Fruit fly (Drosophila melanogaster) whole organism, embryonic: ENCODE measurements around the gene trv.

Source experiments
- Asciz ChIP-seq: fragments of 200-800 bp; sonication (Bioruptor generic); optimal IDR thresholded peaks from 2 replicates; lab custom pipeline; 2017; ENCODE audit warnings: missing biosample characterization, mild to moderate bottlenecking, missing genetic modification characterization, missing genetic modification reagents
- C15 ChIP-seq: fragments of 200-800 bp; sonication (Bioruptor generic); IDR thresholded peaks from 3 replicates; pipeline ENCODE4 v1.3.6; 2022; ENCODE audit warnings: missing biosample characterization, missing genetic modification characterization
- CG13287 ChIP-seq: fragments of 200-800 bp; sonication (Bioruptor generic); IDR thresholded peaks from 2 replicates; pipeline ENCODE4 v1.3.6; 2022; ENCODE audit warnings: missing biosample characterization, missing genetic modification characterization; ENCODE audit not compliant: partially characterized antibody
- CG15269 ChIP-seq: fragments of 200-800 bp; sonication (Bioruptor generic); optimal IDR thresholded peaks from 2 replicates; lab custom pipeline; 2018; ENCODE audit warnings: missing biosample characterization, mild to moderate bottlenecking, missing genetic modification characterization, moderate library complexity
- CG1603 ChIP-seq: fragments of 200-800 bp; sonication (Bioruptor generic); optimal IDR thresholded peaks from 2 replicates; lab custom pipeline; 2019; ENCODE audit warnings: missing biosample characterization, mild to moderate bottlenecking, missing genetic modification characterization, moderate library complexity
- CG17385 ChIP-seq: fragments of 200-800 bp; sonication (Bioruptor generic); optimal IDR thresholded peaks from 3 replicates; lab custom pipeline; 2018; ENCODE audit warnings: missing biosample characterization, mild to moderate bottlenecking, missing genetic modification characterization
- CG17829 ChIP-seq: fragments of 200-800 bp; optimal IDR thresholded peaks from 2 replicates; lab custom pipeline; 2019; ENCODE audit warnings: missing biosample characterization, mild to moderate bottlenecking, missing genetic modification characterization, moderate library complexity
- CG18476 ChIP-seq: fragments of 200-800 bp; sonication (Bioruptor generic); optimal IDR thresholded peaks from 2 replicates; lab custom pipeline; 2016; ENCODE audit warnings: missing biosample characterization, mild to moderate bottlenecking, missing genetic modification characterization
- CG2129 ChIP-seq: fragments of 200-800 bp; sonication (Bioruptor generic); IDR thresholded peaks from 2 replicates; pipeline ENCODE4 v1.3.6; 2022; ENCODE audit warnings: missing biosample characterization, missing genetic modification characterization; ENCODE audit not compliant: partially characterized antibody
- CG33213 ChIP-seq: fragments of 200-800 bp; sonication (Bioruptor generic); optimal IDR thresholded peaks from 3 replicates; lab custom pipeline; 2016; ENCODE audit warnings: missing biosample characterization, missing genetic modification characterization
- CG34224 ChIP-seq: fragments of 200-800 bp; sonication (Bioruptor generic); IDR thresholded peaks from 3 replicates; pipeline ENCODE4 v1.3.6; 2022; ENCODE audit warnings: missing biosample characterization, missing genetic modification characterization; ENCODE audit not compliant: partially characterized antibody
- CG34376 ChIP-seq: fragments of 200-800 bp; sonication (Bioruptor generic); optimal IDR thresholded peaks from 2 replicates; lab custom pipeline; 2018; ENCODE audit warnings: missing biosample characterization, mild to moderate bottlenecking, missing genetic modification characterization
- CG3838 ChIP-seq: fragments of 200-800 bp; sonication (Bioruptor generic); optimal IDR thresholded peaks from 3 replicates; lab custom pipeline; 2016; ENCODE audit warnings: missing biosample characterization, missing genetic modification characterization
- CG4617 ChIP-seq: fragments of 200-800 bp; sonication (Bioruptor generic); optimal IDR thresholded peaks from 3 replicates; lab custom pipeline; 2016; ENCODE audit warnings: missing biosample characterization, missing genetic modification characterization, borderline replicate concordance
- CG4730 ChIP-seq: fragments of 200-800 bp; sonication (Bioruptor generic); IDR thresholded peaks from 2 replicates; pipeline ENCODE4 v1.3.6; 2022; ENCODE audit warnings: missing biosample characterization, missing genetic modification characterization
- CG5180 ChIP-seq: fragments of 200-800 bp; sonication (Bioruptor generic); optimal IDR thresholded peaks from 3 replicates; lab custom pipeline; 2017; ENCODE audit warnings: missing biosample characterization, missing genetic modification characterization, mild to moderate bottlenecking, moderate library complexity, missing genetic modification reagents
- CG5245 ChIP-seq: fragments of 200-800 bp; sonication (Bioruptor generic); optimal IDR thresholded peaks from 3 replicates; lab custom pipeline; 2016; ENCODE audit warnings: missing biosample characterization, missing genetic modification characterization
- CG6654 ChIP-seq: fragments of 200-800 bp; sonication (Bioruptor generic); optimal IDR thresholded peaks from 2 replicates; lab custom pipeline; 2017; ENCODE audit warnings: missing biosample characterization, mild to moderate bottlenecking, missing genetic modification characterization
- CG6683 ChIP-seq: fragments of 200-800 bp; sonication (Bioruptor generic); optimal IDR thresholded peaks from 2 replicates; lab custom pipeline; 2017; ENCODE audit warnings: missing biosample characterization, mild to moderate bottlenecking, missing genetic modification characterization, missing genetic modification reagents
- CG7745 ChIP-seq: fragments of 200-800 bp; sonication (Bioruptor generic); optimal IDR thresholded peaks from 2 replicates; lab custom pipeline; 2018; ENCODE audit warnings: missing biosample characterization, mild to moderate bottlenecking, missing genetic modification characterization, moderate library complexity
- CG8388 ChIP-seq: fragments of 200-800 bp; sonication (Bioruptor generic); optimal IDR thresholded peaks from 2 replicates; lab custom pipeline; 2019; ENCODE audit warnings: missing biosample characterization, mild to moderate bottlenecking, missing genetic modification characterization, moderate library complexity
- Dip2 ChIP-seq: fragments of 200-800 bp; sonication (Bioruptor generic); IDR thresholded peaks from 2 replicates; pipeline ENCODE4 v1.3.6; 2022; ENCODE audit warnings: missing biosample characterization, missing genetic modification characterization
- Hr51 ChIP-seq, 2 experiments: fragments of 200-800 bp; sonication (Bioruptor generic); optimal IDR thresholded peaks; 2 replicates in 1 of 2; 3 replicates in 1 of 2; lab custom pipeline; 2016 to 2018; ENCODE audit warnings: missing biosample characterization in 2 of 2, missing genetic modification characterization in 2 of 2, mild to moderate bottlenecking in 1 of 2, moderate library complexity in 1 of 2
- Hr78 ChIP-seq, 2 experiments: fragments of 200-800 bp in 1 of 2; fragments of >200 bp in 1 of 2; sonication (Bioruptor generic) in 1 of 2; optimal IDR thresholded peaks; 2 replicates each; lab custom pipeline; 2017 to 2019; ENCODE audit warnings: missing biosample characterization in 2 of 2, missing genetic modification characterization in 2 of 2, mild to moderate bottlenecking in 1 of 2, moderate library complexity in 1 of 2
- Hsf ChIP-seq: fragments of 200-800 bp; sonication (Bioruptor generic); optimal IDR thresholded peaks from 3 replicates; lab custom pipeline; 2016; ENCODE audit warnings: missing biosample characterization, missing genetic modification characterization
- Jarid2 ChIP-seq: fragments of 200-800 bp; sonication (Bioruptor generic); optimal IDR thresholded peaks from 3 replicates; lab custom pipeline; 2017; ENCODE audit warnings: mild to moderate bottlenecking, missing biosample characterization, missing genetic modification reagents, missing genetic modification characterization
- Spps ChIP-seq: fragments of 200-800 bp; sonication (Bioruptor generic); optimal IDR thresholded peaks from 2 replicates; lab custom pipeline; 2018; ENCODE audit warnings: missing biosample characterization, mild to moderate bottlenecking, missing genetic modification characterization
- Xrp1 ChIP-seq: fragments of 200-800 bp; sonication (Bioruptor generic); IDR thresholded peaks from 2 replicates; pipeline ENCODE4 v1.3.6; 2022; ENCODE audit warnings: missing biosample characterization, missing genetic modification characterization
- ara ChIP-seq: fragments of 200-800 bp; sonication (Bioruptor generic); IDR thresholded peaks from 2 replicates; pipeline ENCODE4 v1.3.6; 2022; ENCODE audit warnings: missing biosample characterization, missing genetic modification characterization
- bbx ChIP-seq: fragments of 200-800 bp; sonication (Bioruptor generic); IDR thresholded peaks from 2 replicates; pipeline ENCODE4 v1.3.6; 2022; ENCODE audit warnings: missing biosample characterization, missing genetic modification characterization; ENCODE audit not compliant: partially characterized antibody
- bcd ChIP-seq: fragments of 200-800 bp; sonication (Bioruptor generic); optimal IDR thresholded peaks from 2 replicates; lab custom pipeline; 2017; ENCODE audit warnings: missing biosample characterization, mild to moderate bottlenecking, missing genetic modification characterization
- bsh ChIP-seq, 2 experiments: fragments of 200-800 bp; sonication (Bioruptor generic); optimal IDR thresholded peaks; 2 replicates each; lab custom pipeline; 2017 to 2018; ENCODE audit warnings: mild to moderate bottlenecking in 2 of 2, missing biosample characterization in 2 of 2, missing genetic modification characterization in 2 of 2, moderate library complexity in 1 of 2
- btn ChIP-seq: fragments of 200-800 bp; sonication (Bioruptor generic); optimal IDR thresholded peaks from 2 replicates; lab custom pipeline; 2016; ENCODE audit warnings: missing biosample characterization, missing genetic modification characterization
- da ChIP-seq: fragments of 200-800 bp; sonication (Bioruptor generic); optimal IDR thresholded peaks from 2 replicates; lab custom pipeline; 2016; ENCODE audit warnings: missing biosample characterization, missing genetic modification characterization
- emc ChIP-seq: fragments of 200-800 bp; sonication (Bioruptor generic); optimal IDR thresholded peaks from 2 replicates; lab custom pipeline; 2016; ENCODE audit warnings: missing biosample characterization, missing genetic modification characterization
- ham ChIP-seq: fragments of 200-800 bp; sonication (Bioruptor generic); IDR thresholded peaks from 2 replicates; pipeline ENCODE4 v1.3.6; 2022; ENCODE audit warnings: missing biosample characterization, missing genetic modification characterization
- hth ChIP-seq: fragments of >200 bp; optimal IDR thresholded peaks from 2 replicates; lab custom pipeline; 2017; ENCODE audit warnings: inconsistent platforms
- lab ChIP-seq: fragments of 200-800 bp; sonication (Bioruptor generic); optimal IDR thresholded peaks from 3 replicates; lab custom pipeline; 2017; ENCODE audit warnings: missing biosample characterization, missing genetic modification characterization, mild to moderate bottlenecking, moderate library complexity, missing genetic modification reagents
- lola ChIP-seq, 3 experiments: fragments of >200 bp in 2 of 3; fragments of 200-800 bp in 1 of 3; sonication (Bioruptor generic) in 1 of 3; optimal IDR thresholded peaks; 2 replicates each; lab custom pipeline; 2017 to 2019; ENCODE audit warnings: missing biosample characterization in 3 of 3, missing genetic modification characterization in 3 of 3, mild to moderate bottlenecking in 1 of 3, moderate library complexity in 1 of 3
- mam ChIP-seq: fragments of 200-800 bp; sonication (Bioruptor generic); optimal IDR thresholded peaks from 3 replicates; lab custom pipeline; 2016; ENCODE audit warnings: missing biosample characterization, missing genetic modification characterization
- mirr ChIP-seq: fragments of 200-800 bp; sonication (Bioruptor generic); optimal IDR thresholded peaks from 3 replicates; lab custom pipeline; 2018; ENCODE audit warnings: missing biosample characterization, mild to moderate bottlenecking, missing genetic modification characterization
- pfk ChIP-seq: fragments of 200-800 bp; sonication (Bioruptor generic); optimal IDR thresholded peaks from 2 replicates; lab custom pipeline; 2018; ENCODE audit warnings: missing biosample characterization, mild to moderate bottlenecking, missing genetic modification characterization, moderate library complexity
- pros ChIP-seq: fragments of 200-800 bp; sonication (Bioruptor generic); optimal IDR thresholded peaks from 3 replicates; lab custom pipeline; 2019; ENCODE audit warnings: missing biosample characterization, mild to moderate bottlenecking, missing genetic modification characterization, moderate library complexity
- run ChIP-seq: fragments of 200-800 bp; sonication (Bioruptor generic); optimal IDR thresholded peaks from 3 replicates; lab custom pipeline; 2018; ENCODE audit warnings: missing biosample characterization, mild to moderate bottlenecking, missing genetic modification characterization
- sc ChIP-seq, 3 experiments: fragments of >200 bp in 2 of 3; fragments of 200-800 bp in 1 of 3; sonication (Bioruptor generic) in 1 of 3; optimal IDR thresholded peaks; 2 replicates in 2 of 3; 3 replicates in 1 of 3; lab custom pipeline; 2017; ENCODE audit warnings: mild to moderate bottlenecking in 1 of 3, missing biosample characterization in 1 of 3, missing genetic modification characterization in 1 of 3, missing genetic modification reagents in 1 of 3
- so ChIP-seq: fragments of 200-800 bp; sonication (Bioruptor generic); IDR thresholded peaks from 3 replicates; pipeline ENCODE4 v1.3.6; 2022; ENCODE audit warnings: missing biosample characterization, missing genetic modification characterization
- stc ChIP-seq: fragments of 200-800 bp; sonication (Bioruptor generic); IDR thresholded peaks from 2 replicates; pipeline ENCODE4 v1.3.6; 2022; ENCODE audit warnings: missing biosample characterization, missing genetic modification characterization
- unpg ChIP-seq: fragments of 200-800 bp; sonication (Bioruptor generic); optimal IDR thresholded peaks from 3 replicates; lab custom pipeline; 2018; ENCODE audit warnings: missing biosample characterization, mild to moderate bottlenecking, missing genetic modification characterization, moderate library complexity
- usp ChIP-seq: fragments of >200 bp; optimal IDR thresholded peaks from 2 replicates; lab custom pipeline; 2017; ENCODE audit warnings: missing biosample characterization, missing genetic modification characterization
- yki ChIP-seq: fragments of >200 bp; optimal IDR thresholded peaks from 3 replicates; lab custom pipeline; 2018

The trv gene

dm6 chr3R:27986794-27987193 is 39.6 kb upstream of the trv start (continued):
- TF ChIP-seq Asciz (GFP tag; lab: Kevin White, UChicago) (no peak), CG5245 (no peak), CG6654 (GFP tag; lab: Kevin White, UChicago) (no peak), btn (GFP tag; lab: Kevin White, UChicago) (no peak), CG34376 (peak; percentile 50), unpg (no peak), Hr78 (GFP tag; optimal IDR thresholded peaks at IDR 0.05; lab: Kevin White, UChicago) (no peak), stc (no peak), CG8388 (GFP tag; lab: Kevin White, UChicago) (no peak), CG4617 (GFP tag; lab: Kevin White, UChicago) (no peak), CG15269 (tag; lab: Kevin White, UChicago) (no peak), CG33213 (peak; percentile 23), mam (GFP tag; lab: Kevin White, UChicago) (no peak), CG6683 (GFP tag; lab: Kevin White, UChicago) (no peak), Hr51 (GFP tag; optimal IDR thresholded peaks at IDR 0.05; lab: Kevin White, UChicago) (no peak), Dip2 (GFP tag; lab: Robert Waterston, UW) (no peak), emc (GFP tag; lab: Kevin White, UChicago) (no peak), CG2129 (no peak), CG18476 (GFP tag; lab: Kevin White, UChicago) (no peak), CG4730 (GFP tag; lab: Robert Waterston, UW) (no peak), CG5180 (GFP tag; lab: Kevin White, UChicago) (no peak), CG7745 (no peak), ham (GFP tag; lab: Robert Waterston, UW) (no peak), mirr (GFP tag; lab: Kevin White, UChicago) (peak; percentile 90), CG17829 (tag; lab: Kevin White, UChicago) (no peak), hth (lab: Kevin White, UChicago) (no peak), Xrp1 (no peak), sc (optimal IDR thresholded peaks at IDR 0.05; lab: Kevin White, UChicago) (no peak), sc (GFP tag; optimal IDR thresholded peaks at IDR 0.05; lab: Kevin White, UChicago) (no peak), Jarid2 (GFP tag; lab: Kevin White, UChicago) (no peak), Spps (tag; lab: Kevin White, UChicago) (no peak), lola (GFP tag; optimal IDR thresholded peaks at IDR 0.05; lab: Kevin White, UChicago) (no peak), usp (no peak), C15 (GFP tag; lab: Robert Waterston, UW) (no peak), CG13287 (no peak), da (GFP tag; lab: Kevin White, UChicago) (no peak), bcd (GFP tag; lab: Kevin White, UChicago) (no peak), Hsf (GFP tag; lab: Kevin White, UChicago) (no peak), CG3838 (GFP tag; lab: Kevin White, UChicago) (no peak), bbx (GFP tag; lab: Robert Waterston, UW) (no peak), so (GFP tag; lab: Robert Waterston, UW) (no peak), ara (GFP tag; lab: Robert Waterston, UW) (no peak), lab (GFP tag; lab: Kevin White, UChicago) (peak; percentile 47), yki (lab: Kevin White, UChicago) (no peak), CG17385 (no peak), pros (no peak), bsh (GFP tag; optimal IDR thresholded peaks at IDR 0.05; lab: Kevin White, UChicago) (no peak), pfk (GFP tag; lab: Kevin White, UChicago) (peak; percentile 26), run (tag; lab: Kevin White, UChicago) (no peak), CG34224 (GFP tag; lab: Robert Waterston, UW) (no peak), CG1603 (tag; lab: Kevin White, UChicago) (peak; percentile 27)
